Fruit fly (Drosophila melanogaster): ENCODE data around the gene ort.

The ort gene

dm6 chr3R:19623606-19624005 lies 35.9 kb upstream of the ort start (continued):
- TF ChIP-seq ap (GFP tag; IDR thresholded peaks at IDR 0.05) (no peak), insv (GFP tag; optimal IDR thresholded peaks at IDR 0.05) (no peak), bbx (GFP tag; IDR thresholded peaks at IDR 0.05; ENCODE audit: partially characterized antibody) (no peak), dati (GFP tag; IDR thresholded peaks at IDR 0.05) (no peak), CG31365 (tag; optimal IDR thresholded peaks at IDR 0.05) (no peak), shn (GFP tag; optimal IDR thresholded peaks at IDR 0.05) (peak; percentile 10), CG9437 (GFP tag; optimal IDR thresholded peaks at IDR 0.05) (peak; percentile 26), CG11560 (tag; IDR thresholded peaks at IDR 0.05) (no peak), CG8924 (tag; optimal IDR thresholded peaks at IDR 0.05) (peak; percentile 19), CG18619 (GFP tag; optimal IDR thresholded peaks at IDR 0.05) (no peak), hkb (optimal IDR thresholded peaks at IDR 0.05) (no peak), hkb (GFP tag; IDR thresholded peaks at IDR 0.05) (peak; percentile 80), CG8765 (GFP tag; IDR thresholded peaks at IDR 0.05) (no peak), fd102C (GFP tag; optimal IDR thresholded peaks at IDR 0.05) (no peak), CG10565 (GFP tag; optimal IDR thresholded peaks at IDR 0.05) (no peak), Hey (tag; optimal IDR thresholded peaks at IDR 0.05) (no peak), Hr39 (optimal IDR thresholded peaks at IDR 0.05) (no peak), fru (optimal IDR thresholded peaks at IDR 0.05) (no peak), ind (GFP tag; optimal IDR thresholded peaks at IDR 0.05) (peak; percentile 69), Rfx (GFP tag; IDR thresholded peaks at IDR 0.05) (peak; percentile 79), ara (GFP tag; IDR thresholded peaks at IDR 0.05) (peak; percentile 33; the same call in 1 of the 2 replicates), CG13123 (GFP tag; optimal IDR thresholded peaks at IDR 0.05) (no peak), CG18262 (tag; optimal IDR thresholded peaks at IDR 0.05) (peak; percentile 48), Jarid2 (GFP tag; optimal IDR thresholded peaks at IDR 0.05) (no peak), gsb-n (tag; optimal IDR thresholded peaks at IDR 0.05) (peak; percentile 43), Myb (GFP tag; optimal IDR thresholded peaks at IDR 0.05) (peak; percentile 10), NfI (GFP tag; optimal IDR thresholded peaks at IDR 0.05) (peak; percentile 15), CG43689 (GFP tag; IDR thresholded peaks at IDR 0.05) (peak; percentile 40), CTCF (GFP tag; optimal IDR thresholded peaks at IDR 0.05) (no peak), emc (GFP tag; optimal IDR thresholded peaks at IDR 0.05) (peak; percentile 58), CG4404 (GFP tag; IDR thresholded peaks at IDR 0.05) (no peak), gcm2 (GFP tag; optimal IDR thresholded peaks at IDR 0.05) (no peak), CG6689 (GFP tag; IDR thresholded peaks at IDR 0.05) (peak; percentile 54), lab (GFP tag; optimal IDR thresholded peaks at IDR 0.05) (peak; percentile 55), CG12391 (tag; optimal IDR thresholded peaks at IDR 0.05) (peak; percentile 50), CG31224 (GFP tag; IDR thresholded peaks at IDR 0.05) (0 out of 2 replicates have a peak, but pooled peaks have one; percentile 36), grau (tag; optimal IDR thresholded peaks at IDR 0.05) (peak; percentile 56), Ets97D (GFP tag; optimal IDR thresholded peaks at IDR 0.05) (peak; percentile 36), sens (GFP tag) (peak; percentile 91), CrebB (tag; optimal IDR thresholded peaks at IDR 0.05) (no peak), CG1602 (GFP tag; optimal IDR thresholded peaks at IDR 0.05) (no peak), CG1792 (GFP tag; optimal IDR thresholded peaks at IDR 0.05) (peak; percentile 27), fd64A (GFP tag; optimal IDR thresholded peaks at IDR 0.05) (no peak), CG4424 (GFP tag; optimal IDR thresholded peaks at IDR 0.05) (peak; percentile 69), CG11723 (GFP tag; optimal IDR thresholded peaks at IDR 0.05) (peak; percentile 4), CG6272 (GFP tag; IDR thresholded peaks at IDR 0.05) (no peak), CG32772 (GFP tag; IDR thresholded peaks at IDR 0.05) (0 out of 2 replicates have a peak, but pooled peaks have one; percentile 31), Mad (GFP tag; optimal IDR thresholded peaks at IDR 0.05) (peak; percentile 3), stwl (tag; optimal IDR thresholded peaks at IDR 0.05) (no peak), Dbx (GFP tag; IDR thresholded peaks at IDR 0.05) (peak; percentile 55; the same call in 1 of the 3 replicates), CG3281 (GFP tag; optimal IDR thresholded peaks at IDR 0.05) (peak; percentile 6), ATbp (GFP tag; optimal IDR thresholded peaks at IDR 0.05) (peak; percentile 50)
